Worm (Caenorhabditis elegans) whole organism, midembryonic: ENCODE results near the gene T12D8.10.

Experiments used
- T22C8.4 ChIP-seq: fragments of 200-800 bp; sonication (Bioruptor generic); IDR thresholded peaks from 2 replicates; pipeline ENCODE4 v1.3.6; 2022; ENCODE audit warnings: missing genetic modification characterization, missing compliant biosample characterization
- cog-1 ChIP-seq: sonication (generic microtip); optimal IDR thresholded peaks from 2 replicates; lab custom pipeline; 2016; ENCODE audit warnings: missing genetic modification characterization, missing compliant biosample characterization
- flt-1 ChIP-seq: fragments of 200-800 bp; sonication (Bioruptor generic); IDR thresholded peaks from 2 replicates; pipeline ENCODE4 v1.3.6; 2022; ENCODE audit warnings: missing genetic modification characterization, missing compliant biosample characterization
- klf-2 ChIP-seq: fragments of 200-800 bp; sonication (Bioruptor generic); conservative IDR thresholded peaks from 2 replicates; pipeline ENCODE4 v1.3.6; 2022; ENCODE audit warnings: missing genetic modification reagents, missing genetic modification characterization, missing compliant biosample characterization
- med-1 ChIP-seq: sonication (generic microtip); optimal IDR thresholded peaks from 2 replicates; lab custom pipeline; 2017; ENCODE audit warnings: missing genetic modification characterization, mild to moderate bottlenecking, missing compliant biosample characterization, antibody characterized with exemption, missing genetic modification reagents; ENCODE audit not compliant: insufficient read depth
- ref-1 ChIP-seq: fragments of 200-800 bp; sonication (Bioruptor generic); conservative IDR thresholded peaks from 2 replicates; pipeline ENCODE4 v1.3.6; 2022; ENCODE audit warnings: missing genetic modification reagents, missing genetic modification characterization, missing compliant biosample characterization
- tab-1 ChIP-seq: fragments of 200-800 bp; sonication (Bioruptor generic); IDR thresholded peaks from 2 replicates; pipeline ENCODE4 v1.3.6; 2022; ENCODE audit warnings: missing genetic modification characterization, missing compliant biosample characterization
- ztf-23 ChIP-seq: fragments of 200-800 bp; sonication (Bioruptor generic); IDR thresholded peaks from 2 replicates; pipeline ENCODE4 v1.3.6; 2022; ENCODE audit warnings: missing genetic modification reagents, missing genetic modification characterization, missing compliant biosample characterization
- ztf-29 ChIP-seq: fragments of 200-800 bp; sonication (Bioruptor generic); IDR thresholded peaks from 2 replicates; pipeline ENCODE4 v1.3.6; 2022; ENCODE audit warnings: missing genetic modification reagents, missing genetic modification characterization, missing compliant biosample characterization

The T12D8.10 gene

ce11 chrIII:13645885-13646488 is 3.9 kb upstream of the T12D8.10 start:
- TF ChIP-seq flt-1 (GFP tag; lab: Robert Waterston, UW) (peak; percentile 48; the same call in 1 of the 2 replicates), ztf-23 (GFP tag; lab: Robert Waterston, UW) (no peak), T22C8.4 (GFP tag; lab: Robert Waterston, UW) (no peak), tab-1 (GFP tag; lab: Robert Waterston, UW) (no peak), cog-1 (tag; lab: Kevin White, UChicago) (no peak), ref-1 (GFP tag; lab: Robert Waterston, UW) (no peak)

ce11 chrIII:13644279-13644678 is 2.2 kb upstream of the T12D8.10 start:
- 0 out of 2 replicates have a peak, but pooled peaks have one; percentile 18 for TF ChIP-seq flt-1 (GFP tag; lab: Robert Waterston, UW)
- no peak for TF ChIP-seq klf-2 (GFP tag; lab: Robert Waterston, UW)

DNA sequence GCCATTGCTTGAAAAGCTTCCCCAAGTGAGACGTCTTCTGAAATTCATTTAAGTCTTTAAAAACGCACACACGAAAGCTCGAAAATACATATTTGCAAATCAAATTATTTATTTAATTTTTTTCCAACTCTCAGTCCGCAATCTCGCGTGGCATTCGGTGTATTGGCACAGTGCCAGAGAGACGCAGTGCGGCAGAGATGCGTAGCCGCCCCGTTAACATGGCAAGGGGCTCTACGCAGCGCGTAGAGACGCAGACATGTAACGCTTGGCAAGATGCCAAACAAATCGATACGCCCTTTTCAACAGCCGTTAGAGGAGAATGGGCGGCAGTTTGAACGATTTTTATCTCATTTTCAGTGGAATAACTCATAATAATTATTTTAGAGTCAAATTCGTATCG is 1.4 kb upstream of the T12D8.10 start, which contains the start of the genes drr-2 and set-16:
drr-2 (minus strand) TSS at position 37 of the 400 bp plus-strand sequence.
set-16 (plus strand) TSS at position 383 of the 400 bp plus-strand sequence.
- TF ChIP-seq cog-1 (tag; lab: Kevin White, UChicago): peak; percentile 98
- peak; percentile 100 for TF ChIP-seq ztf-23 (GFP tag; lab: Robert Waterston, UW)
- peak; percentile 84 for TF ChIP-seq flt-1 (GFP tag; lab: Robert Waterston, UW)
- no peak; the same call in 1 of the 2 replicates for TF ChIP-seq ztf-29 (GFP tag; lab: Robert Waterston, UW)
- TF ChIP-seq med-1: peak; percentile 31
- TF ChIP-seq T22C8.4 (GFP tag; lab: Robert Waterston, UW): peak; percentile 96
- no peak for TF ChIP-seq klf-2 (GFP tag; lab: Robert Waterston, UW)
- TF ChIP-seq tab-1 (GFP tag; lab: Robert Waterston, UW): no peak
- TF ChIP-seq ref-1 (GFP tag; lab: Robert Waterston, UW): no peak

DNA sequence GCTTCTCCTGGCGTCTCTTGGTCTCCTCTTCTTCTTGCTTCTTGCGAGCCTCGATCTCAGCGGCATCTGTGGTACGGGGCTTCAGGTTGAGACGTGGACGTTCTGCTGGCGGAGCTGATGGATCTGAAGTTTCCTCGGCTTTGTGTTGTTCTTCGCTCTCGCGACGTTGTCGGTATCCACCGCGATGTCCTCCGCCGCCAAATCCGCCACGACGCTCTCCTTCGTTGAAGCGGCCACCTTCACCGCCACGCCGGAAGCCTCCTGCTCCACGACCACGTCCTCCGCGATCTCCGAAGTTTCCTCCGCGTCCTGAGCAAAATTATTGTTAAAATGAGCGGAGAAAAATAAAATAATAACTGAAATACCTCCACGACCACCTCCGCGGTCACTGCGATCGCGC is 649 bp upstream of the T12D8.10 start:
- no peak for TF ChIP-seq ref-1 (GFP tag; lab: Robert Waterston, UW)
- no peak for TF ChIP-seq med-1
- TF ChIP-seq tab-1 (GFP tag; lab: Robert Waterston, UW): no peak
- no peak for TF ChIP-seq ztf-29 (GFP tag; lab: Robert Waterston, UW)

- TF ChIP-seq flt-1 (GFP tag; lab: Robert Waterston, UW) (no peak), cog-1 (tag; lab: Kevin White, UChicago) (no peak), T22C8.4 (GFP tag; lab: Robert Waterston, UW) (no peak), ztf-29 (GFP tag; lab: Robert Waterston, UW) (no peak), klf-2 (GFP tag; lab: Robert Waterston, UW) (no peak), ztf-23 (GFP tag; lab: Robert Waterston, UW) (no peak), tab-1 (GFP tag; lab: Robert Waterston, UW) (no peak), med-1 (no peak), ref-1 (GFP tag; lab: Robert Waterston, UW) (no peak)
Observed at ce11 chrIII:13641588-13641987, 539 bp downstream of the T12D8.10 start, which contains the start of gene acbp-5. Gene acbp-5 (minus strand): TSS chrIII:13641688.

ce11 chrIII:13640869-13641268 is 1.3 kb downstream of the T12D8.10 start:
- TF ChIP-seq ztf-23 (GFP tag; lab: Robert Waterston, UW): no peak
- no peak for TF ChIP-seq med-1

ce11 chrIII:13640003-13640499 is 2.1 kb downstream of the T12D8.10 start:
- TF ChIP-seq klf-2 (GFP tag; lab: Robert Waterston, UW) (no peak), tab-1 (GFP tag; lab: Robert Waterston, UW) (no peak)

DNA sequence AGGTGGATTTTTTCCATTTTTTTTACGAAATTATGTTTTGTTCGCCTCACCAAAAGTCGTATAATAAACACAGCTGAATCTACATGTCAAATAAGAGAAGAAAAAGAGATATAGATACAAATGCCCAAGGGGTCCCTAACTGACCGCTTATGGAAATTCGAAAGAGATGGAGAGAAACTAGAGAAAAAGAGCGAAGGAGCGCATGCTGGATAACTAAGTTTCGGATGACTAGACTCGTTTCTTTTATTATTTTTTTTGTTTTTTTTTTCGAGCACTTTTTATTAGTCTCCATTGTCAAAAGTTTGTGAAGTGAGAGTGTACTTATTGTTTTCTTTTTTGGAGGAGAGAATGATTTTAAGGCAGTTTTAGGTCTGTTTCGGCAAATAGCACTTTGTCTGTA is 4.4 kb downstream of the T12D8.10 start:
- TF ChIP-seq tab-1 (GFP tag; lab: Robert Waterston, UW) (no peak), ztf-29 (GFP tag; lab: Robert Waterston, UW) (no peak), cog-1 (tag; lab: Kevin White, UChicago) (no peak), flt-1 (GFP tag; lab: Robert Waterston, UW) (no peak)

- TF ChIP-seq ztf-29 (GFP tag; lab: Robert Waterston, UW): no peak
- no peak for TF ChIP-seq T22C8.4 (GFP tag; lab: Robert Waterston, UW)
- no peak for TF ChIP-seq tab-1 (GFP tag; lab: Robert Waterston, UW)
- TF ChIP-seq ref-1 (GFP tag; lab: Robert Waterston, UW): no peak
- TF ChIP-seq klf-2 (GFP tag; lab: Robert Waterston, UW): no peak
Observed at ce11 chrIII:13635730-13636360, 6.3 kb downstream of the T12D8.10 start.

DNA sequence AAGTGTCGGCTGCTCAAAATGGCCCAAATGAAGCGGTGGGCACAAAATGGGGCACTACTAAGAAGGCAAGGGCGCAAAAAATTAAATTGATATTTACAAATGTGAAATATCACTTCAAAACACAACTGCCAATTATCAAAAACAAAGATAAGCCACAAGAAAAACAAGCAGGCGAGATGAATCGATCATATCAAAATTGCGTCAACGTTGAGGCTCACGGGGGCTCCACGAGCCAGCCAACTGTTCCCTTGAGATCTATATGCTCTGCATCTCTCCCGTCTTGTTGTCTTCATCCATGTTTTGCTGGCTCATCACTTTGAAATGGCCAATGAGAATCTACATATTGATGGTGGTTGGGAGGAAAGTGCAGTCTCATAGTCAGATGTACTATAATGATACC is 6.9 kb downstream of the T12D8.10 start:
- TF ChIP-seq ztf-23 (GFP tag; lab: Robert Waterston, UW) (no peak), klf-2 (GFP tag; lab: Robert Waterston, UW) (no peak), T22C8.4 (GFP tag; lab: Robert Waterston, UW) (no peak), med-1 (no peak), ztf-29 (GFP tag; lab: Robert Waterston, UW) (no peak), ref-1 (GFP tag; lab: Robert Waterston, UW) (no peak)
